Fruit fly (Drosophila melanogaster) whole organism, embryonic: ENCODE results near the gene mxt.
A peak's percentile ranks its signal among the peaks of the same experiment; 100 is the strongest.

Experiments
- Bdp1 ChIP-seq: fragments of 200-800 bp; sonication (Bioruptor generic); optimal IDR thresholded peaks from 3 replicates; lab custom pipeline; 2016; ENCODE audit warnings: missing biosample characterization, missing genetic modification characterization
- CG10366 ChIP-seq: fragments of 200-800 bp; sonication (Bioruptor generic); IDR thresholded peaks from 2 replicates; pipeline ENCODE4 v1.3.6; 2022; ENCODE audit warnings: missing biosample characterization, missing genetic modification characterization
- CG12769 ChIP-seq: fragments of 200-800 bp; sonication (Bioruptor generic); optimal IDR thresholded peaks from 2 replicates; lab custom pipeline; 2019; ENCODE audit warnings: missing biosample characterization, mild to moderate bottlenecking, missing genetic modification characterization, moderate library complexity
- CG13424 ChIP-seq: fragments of 200-800 bp; sonication (Bioruptor generic); optimal IDR thresholded peaks from 2 replicates; lab custom pipeline; 2019; ENCODE audit warnings: missing biosample characterization, mild to moderate bottlenecking, missing genetic modification characterization, moderate library complexity
- CG14710 ChIP-seq: fragments of 200-800 bp; sonication (Bioruptor generic); optimal IDR thresholded peaks from 3 replicates; lab custom pipeline; 2019; ENCODE audit warnings: missing biosample characterization, mild to moderate bottlenecking, missing genetic modification characterization, moderate library complexity
- CG1647 ChIP-seq: fragments of 200-800 bp; sonication (Bioruptor generic); optimal IDR thresholded peaks from 3 replicates; lab custom pipeline; 2016; ENCODE audit warnings: missing biosample characterization, missing genetic modification characterization
- CG16813 ChIP-seq: fragments of 200-800 bp; sonication (Bioruptor generic); IDR thresholded peaks from 3 replicates; pipeline ENCODE4 v1.3.6; 2022; ENCODE audit warnings: missing biosample characterization, missing genetic modification characterization; ENCODE audit not compliant: partially characterized antibody
- CG18262 ChIP-seq: fragments of 200-800 bp; optimal IDR thresholded peaks from 3 replicates; lab custom pipeline; 2019; ENCODE audit warnings: missing biosample characterization, mild to moderate bottlenecking, missing genetic modification characterization, moderate library complexity
- CG2116 ChIP-seq: fragments of 200-800 bp; sonication (Bioruptor generic); optimal IDR thresholded peaks from 3 replicates; lab custom pipeline; 2018; ENCODE audit warnings: missing biosample characterization, mild to moderate bottlenecking, missing genetic modification characterization
- CG2712 ChIP-seq: fragments of 200-800 bp; optimal IDR thresholded peaks from 3 replicates; lab custom pipeline; 2019; ENCODE audit warnings: missing biosample characterization, mild to moderate bottlenecking, missing genetic modification characterization, moderate library complexity
- CG34224 ChIP-seq: fragments of 200-800 bp; sonication (Bioruptor generic); IDR thresholded peaks from 3 replicates; pipeline ENCODE4 v1.3.6; 2022; ENCODE audit warnings: missing biosample characterization, missing genetic modification characterization; ENCODE audit not compliant: partially characterized antibody
- CG6791 ChIP-seq: fragments of 200-800 bp; sonication (Bioruptor generic); IDR thresholded peaks from 3 replicates; pipeline ENCODE4 v1.3.6; 2022; ENCODE audit warnings: missing biosample characterization, missing genetic modification characterization; ENCODE audit not compliant: partially characterized antibody
- CG7357 ChIP-seq: fragments of 200-800 bp; sonication (Bioruptor generic); IDR thresholded peaks from 3 replicates; pipeline ENCODE4 v1.3.6; 2022; ENCODE audit warnings: missing biosample characterization, missing genetic modification characterization
- CTCF ChIP-seq: fragments of 200-800 bp; sonication (Bioruptor generic); optimal IDR thresholded peaks from 2 replicates; lab custom pipeline; 2017; ENCODE audit warnings: missing biosample characterization, mild to moderate bottlenecking, missing genetic modification characterization, moderate library complexity
- Doc3 ChIP-seq: fragments of 200-800 bp; sonication (Bioruptor generic); IDR thresholded peaks from 3 replicates; pipeline ENCODE4 v1.3.6; 2022; ENCODE audit warnings: missing biosample characterization, missing genetic modification characterization; ENCODE audit not compliant: partially characterized antibody
- Fer3 ChIP-seq: fragments of 200-800 bp; sonication (Bioruptor generic); optimal IDR thresholded peaks from 2 replicates; lab custom pipeline; 2018; ENCODE audit warnings: missing biosample characterization, mild to moderate bottlenecking, missing genetic modification characterization, moderate library complexity
- GATAe ChIP-seq: fragments of 200-800 bp; sonication (Bioruptor generic); conservative IDR thresholded peaks from 2 replicates; pipeline ENCODE4 v1.3.6; 2022; ENCODE audit warnings: missing biosample characterization, missing genetic modification characterization
- HLH4C ChIP-seq: fragments of 200-800 bp; sonication (Bioruptor generic); IDR thresholded peaks from 3 replicates; pipeline ENCODE4 v1.3.6; 2022; ENCODE audit warnings: missing biosample characterization, missing genetic modification characterization; ENCODE audit not compliant: partially characterized antibody
- HmgZ ChIP-seq: fragments of 200-800 bp; sonication (Bioruptor generic); optimal IDR thresholded peaks from 2 replicates; lab custom pipeline; 2018; ENCODE audit warnings: missing biosample characterization, mild to moderate bottlenecking, missing genetic modification characterization
- MESR4 ChIP-seq: fragments of 200-800 bp; sonication (Bioruptor generic); optimal IDR thresholded peaks from 2 replicates; lab custom pipeline; 2018; ENCODE audit warnings: missing biosample characterization, mild to moderate bottlenecking, missing genetic modification characterization, moderate library complexity
- Mad ChIP-seq: fragments of 200-800 bp; sonication (Bioruptor generic); optimal IDR thresholded peaks from 2 replicates; lab custom pipeline; 2016; ENCODE audit warnings: missing biosample characterization, missing genetic modification characterization
- Mes4 ChIP-seq: fragments of 200-800 bp; sonication (Bioruptor generic); optimal IDR thresholded peaks from 2 replicates; lab custom pipeline; 2016; ENCODE audit warnings: missing biosample characterization, missing genetic modification characterization
- Mrtf ChIP-seq: fragments of 200-800 bp; sonication (Bioruptor generic); IDR thresholded peaks from 3 replicates; pipeline ENCODE4 v1.3.6; 2022; ENCODE audit warnings: missing biosample characterization, missing genetic modification characterization
- NC2β ChIP-seq: fragments of 200-800 bp; sonication (Bioruptor generic); optimal IDR thresholded peaks from 2 replicates; lab custom pipeline; 2016; ENCODE audit warnings: missing biosample characterization, missing genetic modification characterization
- NFAT ChIP-seq: fragments of 200-800 bp; sonication (Bioruptor generic); IDR thresholded peaks from 2 replicates; pipeline ENCODE4 v1.3.6; 2022; ENCODE audit warnings: missing biosample characterization, missing genetic modification characterization
- Neu2 ChIP-seq: fragments of 200-800 bp; sonication (Bioruptor generic); optimal IDR thresholded peaks from 3 replicates; lab custom pipeline; 2016; ENCODE audit warnings: missing biosample characterization, missing genetic modification characterization, borderline replicate concordance
- Nf-YC ChIP-seq: fragments of 200-800 bp; optimal IDR thresholded peaks from 3 replicates; lab custom pipeline; 2019; ENCODE audit warnings: missing biosample characterization, mild to moderate bottlenecking, missing genetic modification characterization, moderate library complexity
- Opbp ChIP-seq: fragments of 200-800 bp; sonication (Bioruptor generic); IDR thresholded peaks from 3 replicates; pipeline ENCODE4 v1.3.6; 2022; ENCODE audit warnings: missing biosample characterization, missing genetic modification characterization; ENCODE audit not compliant: partially characterized antibody
- Spps ChIP-seq: fragments of 200-800 bp; sonication (Bioruptor generic); optimal IDR thresholded peaks from 2 replicates; lab custom pipeline; 2018; ENCODE audit warnings: missing biosample characterization, mild to moderate bottlenecking, missing genetic modification characterization
- Xrp1 ChIP-seq: fragments of 200-800 bp; sonication (Bioruptor generic); IDR thresholded peaks from 2 replicates; pipeline ENCODE4 v1.3.6; 2022; ENCODE audit warnings: missing biosample characterization, missing genetic modification characterization
- abd-A ChIP-seq: fragments of 200-800 bp; sonication (Bioruptor generic); optimal IDR thresholded peaks from 3 replicates; lab custom pipeline; 2019; ENCODE audit warnings: missing biosample characterization, mild to moderate bottlenecking, missing genetic modification characterization, moderate library complexity
- amos ChIP-seq: fragments of 200-800 bp; sonication (Bioruptor generic); IDR thresholded peaks from 2 replicates; pipeline ENCODE4 v1.3.6; 2022; ENCODE audit warnings: missing biosample characterization, missing genetic modification characterization; ENCODE audit not compliant: partially characterized antibody
- aop ChIP-seq: fragments of 200-800 bp; sonication (Bioruptor generic); IDR thresholded peaks from 2 replicates; pipeline ENCODE4 v1.3.6; 2022; ENCODE audit warnings: missing biosample characterization, missing genetic modification characterization
- bab2 ChIP-seq: fragments of 200-800 bp; sonication (Bioruptor generic); optimal IDR thresholded peaks from 2 replicates; lab custom pipeline; 2016; ENCODE audit warnings: missing biosample characterization, missing genetic modification characterization
- chif ChIP-seq, 2 experiments: fragments of 200-800 bp; sonication (Bioruptor generic); optimal IDR thresholded peaks; 3 replicates each; lab custom pipeline; 2016; ENCODE audit warnings: missing biosample characterization in 2 of 2, missing genetic modification characterization in 2 of 2
- exex ChIP-seq: fragments of 200-800 bp; sonication (Bioruptor generic); optimal IDR thresholded peaks from 4 replicates; lab custom pipeline; 2018; ENCODE audit warnings: missing biosample characterization, mild to moderate bottlenecking, missing genetic modification characterization, moderate library complexity
- fd96Cb ChIP-seq: fragments of 200-800 bp; sonication (Bioruptor generic); optimal IDR thresholded peaks from 2 replicates; lab custom pipeline; 2018; ENCODE audit warnings: missing biosample characterization, mild to moderate bottlenecking, missing genetic modification characterization, moderate library complexity
- ham ChIP-seq: fragments of 200-800 bp; sonication (Bioruptor generic); IDR thresholded peaks from 2 replicates; pipeline ENCODE4 v1.3.6; 2022; ENCODE audit warnings: missing biosample characterization, missing genetic modification characterization
- hth ChIP-seq: fragments of >200 bp; optimal IDR thresholded peaks from 2 replicates; lab custom pipeline; 2017; ENCODE audit warnings: inconsistent platforms
- ind ChIP-seq: fragments of 200-800 bp; sonication (Bioruptor generic); optimal IDR thresholded peaks from 3 replicates; lab custom pipeline; 2016; ENCODE audit warnings: missing biosample characterization, missing genetic modification characterization
- inv ChIP-seq: fragments of 200-800 bp; sonication (Bioruptor generic); IDR thresholded peaks from 2 replicates; pipeline ENCODE4 v1.3.6; 2022; ENCODE audit warnings: missing biosample characterization, missing genetic modification characterization; ENCODE audit not compliant: partially characterized antibody
- nau ChIP-seq: fragments of 200-800 bp; sonication (Bioruptor generic); optimal IDR thresholded peaks from 3 replicates; lab custom pipeline; 2017; ENCODE audit warnings: missing biosample characterization, mild to moderate bottlenecking, missing genetic modification characterization, missing genetic modification reagents
- schlank ChIP-seq: fragments of 200-800 bp; sonication (Bioruptor generic); optimal IDR thresholded peaks from 2 replicates; lab custom pipeline; 2018; ENCODE audit warnings: missing biosample characterization, mild to moderate bottlenecking, missing genetic modification characterization
- scrt ChIP-seq: fragments of 200-800 bp; sonication (Bioruptor generic); optimal IDR thresholded peaks from 2 replicates; lab custom pipeline; 2018; ENCODE audit warnings: missing biosample characterization, mild to moderate bottlenecking, missing genetic modification characterization, moderate library complexity
- sd ChIP-seq: fragments of 200-800 bp; sonication (Bioruptor generic); optimal IDR thresholded peaks from 3 replicates; lab custom pipeline; 2018; ENCODE audit warnings: missing biosample characterization, mild to moderate bottlenecking, missing genetic modification characterization, moderate library complexity
- seq ChIP-seq: fragments of 200-800 bp; sonication (Bioruptor generic); IDR thresholded peaks from 2 replicates; pipeline ENCODE4 v1.3.6; 2022; ENCODE audit warnings: missing biosample characterization, missing genetic modification characterization
- tna ChIP-seq: fragments of 200-800 bp; sonication (Bioruptor generic); IDR thresholded peaks from 2 replicates; pipeline ENCODE4 v1.3.6; 2022; ENCODE audit warnings: missing biosample characterization, missing genetic modification characterization; ENCODE audit not compliant: partially characterized antibody
- trh ChIP-seq: fragments of 200-800 bp; sonication (Bioruptor generic); optimal IDR thresholded peaks from 2 replicates; lab custom pipeline; 2016; ENCODE audit warnings: missing biosample characterization, missing genetic modification characterization
- zen2 ChIP-seq: fragments of 200-800 bp; sonication (Bioruptor generic); IDR thresholded peaks from 3 replicates; pipeline ENCODE4 v1.3.6; 2022; ENCODE audit warnings: missing biosample characterization, missing genetic modification characterization; ENCODE audit not compliant: partially characterized antibody

mxt gene

DNA sequence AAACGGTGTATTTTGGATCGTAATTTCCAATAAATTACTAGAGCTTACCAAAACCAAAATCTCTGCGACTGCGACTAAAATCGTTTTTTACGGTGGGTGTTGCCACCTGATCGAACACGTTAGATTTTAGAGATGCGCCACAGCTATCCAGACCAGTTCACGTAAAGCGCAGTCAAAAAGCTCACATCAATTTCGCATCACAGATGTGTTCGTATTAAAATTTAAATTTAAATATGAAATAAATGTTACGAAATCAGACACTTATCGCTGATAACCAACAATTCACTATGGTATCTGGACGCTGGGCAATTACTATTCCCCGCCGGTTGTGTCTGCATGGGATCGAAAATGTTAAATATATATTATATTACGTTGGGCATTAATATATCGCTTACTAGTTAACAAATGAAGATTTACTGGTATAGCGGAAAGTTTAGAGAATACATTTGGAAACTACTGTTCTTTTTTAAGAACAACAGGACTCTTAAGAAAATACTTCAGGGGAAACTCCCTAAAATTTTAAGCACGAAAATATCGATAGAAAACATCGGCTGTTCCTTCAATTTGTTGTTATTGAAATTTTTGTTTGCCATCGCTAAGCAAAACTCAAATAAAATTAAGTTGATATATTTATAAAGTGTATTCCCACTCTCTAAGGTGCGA, at the start of gene mxt, which contains the start of gene CG11927 (continued):
- TF ChIP-seq trh (GFP tag; lab: Kevin White, UChicago), result no peak
- TF ChIP-seq HLH4C (GFP tag; lab: Robert Waterston, UW), result peak; percentile 76; the same call in 2 of the 3 replicates
- no peak; the same call in 1 of the 2 replicates for TF ChIP-seq Xrp1 (GFP tag; lab: Robert Waterston, UW)
- TF ChIP-seq NC2β (GFP tag; lab: Kevin White, UChicago), result no peak
- TF ChIP-seq seq (GFP tag; lab: Robert Waterston, UW), result no peak
- no peak for TF ChIP-seq exex (tag; lab: Kevin White, UChicago)
- no peak for TF ChIP-seq sd (tag; lab: Kevin White, UChicago)
- TF ChIP-seq schlank (tag; lab: Kevin White, UChicago), result no peak
- peak; percentile 31 for TF ChIP-seq CG1647 (GFP tag; lab: Kevin White, UChicago)
- TF ChIP-seq MESR4 (GFP tag; lab: Kevin White, UChicago), result no peak
- TF ChIP-seq CG18262 (tag; lab: Kevin White, UChicago), result peak; percentile 40
- TF ChIP-seq chif (GFP tag; optimal IDR thresholded peaks at IDR 0.05; lab: Kevin White, UChicago), result peak; percentile 5 to 23
- peak; percentile 63 for TF ChIP-seq CG14710 (tag; lab: Kevin White, UChicago)
- peak; percentile 62 for TF ChIP-seq ind (GFP tag; lab: Kevin White, UChicago)
- TF ChIP-seq Mad (GFP tag; lab: Kevin White, UChicago), result peak; percentile 31
- peak; percentile 77 for TF ChIP-seq tna (GFP tag; lab: Robert Waterston, UW)
- no peak for TF ChIP-seq hth (lab: Kevin White, UChicago)
- TF ChIP-seq Mrtf (GFP tag; lab: Robert Waterston, UW), result peak; percentile 27; the same call in 1 of the 3 replicates
- peak; percentile 90 for TF ChIP-seq Doc3 (GFP tag; lab: Robert Waterston, UW)
- TF ChIP-seq CG13424, result peak; percentile 48
- peak; percentile 4 for TF ChIP-seq CTCF (GFP tag; lab: Kevin White, UChicago)
- TF ChIP-seq scrt, result no peak
- no peak for TF ChIP-seq Bdp1 (GFP tag; lab: Kevin White, UChicago)
- no peak for TF ChIP-seq GATAe
- no peak for TF ChIP-seq Neu2 (GFP tag; lab: Kevin White, UChicago)
- peak; percentile 82 for TF ChIP-seq CG6791 (GFP tag; lab: Robert Waterston, UW)
- peak; percentile 53 for TF ChIP-seq CG2116 (GFP tag; lab: Kevin White, UChicago)
- TF ChIP-seq nau (GFP tag; lab: Kevin White, UChicago), result no peak
- TF ChIP-seq amos (GFP tag; lab: Robert Waterston, UW), result peak; percentile 89
- TF ChIP-seq Nf-YC (tag; lab: Kevin White, UChicago), result peak; percentile 26
- TF ChIP-seq zen2, result peak; percentile 86
- 0 out of 3 replicates have a peak, but pooled peaks have one; percentile 42 for TF ChIP-seq CG7357
- TF ChIP-seq Spps (tag; lab: Kevin White, UChicago), result no peak
- peak; percentile 85 for TF ChIP-seq CG34224
- TF ChIP-seq CG10366 (GFP tag; lab: Robert Waterston, UW), result peak; percentile 59
- no peak for TF ChIP-seq CG12769 (tag; lab: Kevin White, UChicago)
- peak; percentile 81 for TF ChIP-seq inv (GFP tag; lab: Robert Waterston, UW)
- TF ChIP-seq HmgZ (tag; lab: Kevin White, UChicago), result peak; percentile 36
- TF ChIP-seq fd96Cb (tag; lab: Kevin White, UChicago), result peak; percentile 28
- TF ChIP-seq abd-A (tag; lab: Kevin White, UChicago), result no peak
- peak; percentile 88 for TF ChIP-seq CG16813
- TF ChIP-seq CG2712 (tag; lab: Kevin White, UChicago), result peak; percentile 37
- peak; percentile 90 for TF ChIP-seq Opbp (GFP tag; lab: Robert Waterston, UW)
- TF ChIP-seq bab2, result peak; percentile 38
- TF ChIP-seq aop, result no peak
- TF ChIP-seq NFAT (GFP tag; lab: Robert Waterston, UW), result peak; percentile 77
- peak; percentile 22 for TF ChIP-seq Fer3 (tag; lab: Kevin White, UChicago)
- TF ChIP-seq Mes4 (GFP tag; lab: Kevin White, UChicago), result no peak
- TF ChIP-seq ham (GFP tag; lab: Robert Waterston, UW), result no peak
